Worm (Caenorhabditis elegans): Measurements from ENCODE around the gene C09H5.7.

DNA sequence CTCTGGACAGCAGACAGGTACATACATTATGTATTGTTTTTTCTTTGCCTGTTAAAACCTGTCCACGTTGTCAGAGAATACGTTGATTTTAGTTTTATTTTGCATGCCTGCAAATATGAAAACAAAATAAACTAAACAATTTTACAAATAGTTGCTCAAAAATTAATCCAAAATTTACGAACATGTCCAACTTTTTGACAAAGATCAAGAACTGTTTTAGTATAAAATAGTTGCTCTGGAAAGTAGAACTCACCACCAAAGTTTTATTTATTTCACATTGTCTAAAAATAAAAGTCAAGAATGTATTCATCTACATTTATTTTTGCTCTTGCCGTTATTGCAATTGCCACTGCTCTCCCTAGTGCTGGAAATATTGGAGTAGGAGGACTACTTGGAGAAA, 19.4 kb upstream of the C09H5.7 start, which contains the start of gene srlf-16:
- no peak for TF ChIP-seq unc-39 (tag; optimal IDR thresholded peaks at IDR 0.05)
- no peak for TF ChIP-seq nhr-237 (tag; optimal IDR thresholded peaks at IDR 0.05)
- no peak for TF ChIP-seq daf-8 (GFP tag; IDR thresholded peaks at IDR 0.05)
